Fruit fly (Drosophila melanogaster) S2 (cell line): Measurements from ENCODE around the gene Unr.

ENCODE experiments used
- CG8478 ChIP-seq: fragments of >200 bp; optimal IDR thresholded peaks from 2 replicates; lab custom pipeline; 2018
- CTCF ChIP-seq, 2 experiments: fragments of >200 bp; optimal IDR thresholded peaks; 2 replicates each; lab custom pipeline; 2018

The Unr gene

DNA sequence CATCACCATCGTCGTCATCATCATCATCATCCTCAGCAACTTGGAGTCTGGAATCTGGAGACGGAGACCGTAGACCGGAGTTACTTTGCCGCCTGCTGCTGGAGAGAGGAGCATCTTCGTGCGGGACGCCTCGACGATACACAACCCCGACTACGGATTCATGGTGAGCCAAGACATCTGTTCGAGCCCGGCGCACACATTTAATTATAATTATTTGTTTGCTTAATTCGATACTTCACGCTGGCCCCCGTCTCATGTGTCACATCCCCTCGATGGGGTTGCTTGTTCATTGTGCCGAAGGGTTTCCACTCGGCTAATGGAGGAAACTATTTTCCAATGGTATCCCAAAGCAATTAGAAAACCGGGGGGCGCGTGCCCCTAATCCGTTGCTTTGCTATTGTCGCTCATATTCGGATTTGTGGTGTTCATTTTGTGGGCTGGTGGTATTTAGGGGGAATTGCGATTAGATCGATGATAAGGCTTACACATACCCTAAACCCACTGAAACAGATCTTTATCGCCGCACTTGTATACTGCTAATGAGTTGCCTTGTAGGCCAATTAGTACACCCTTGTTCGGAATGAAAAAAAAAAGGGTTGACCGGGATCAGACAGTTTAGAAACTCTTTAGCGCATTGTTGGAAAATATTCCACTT, 9.9 kb upstream of the Unr start:
- TF ChIP-seq CTCF (optimal IDR thresholded peaks at IDR 0.05; lab: Kevin White, UChicago), result no peak
- TF ChIP-seq CG8478 (lab: Kevin White, UChicago), result no peak

DNA sequence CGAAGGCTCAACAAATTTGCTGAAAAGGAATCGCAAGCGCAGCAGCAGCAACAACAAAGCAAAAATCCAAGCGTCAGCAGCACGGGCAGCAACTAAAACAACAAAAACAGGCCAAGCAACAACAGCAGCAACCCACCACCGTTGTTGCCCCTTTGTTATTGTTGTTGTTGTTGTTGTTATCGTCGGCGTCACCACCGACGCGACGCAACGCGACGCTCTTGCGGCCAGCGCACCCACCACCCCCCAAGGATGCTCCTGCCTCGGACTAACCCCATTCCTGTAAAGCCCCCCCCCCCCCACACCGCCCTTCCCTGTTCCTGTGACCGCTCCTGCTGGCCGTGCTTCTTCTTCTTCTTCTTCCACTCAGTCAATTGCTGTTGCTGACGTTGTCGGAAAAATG, 8.6 kb upstream of the Unr start:
- no peak for TF ChIP-seq CG8478 (lab: Kevin White, UChicago)
- no peak for TF ChIP-seq CTCF (optimal IDR thresholded peaks at IDR 0.05; lab: Kevin White, UChicago)

DNA sequence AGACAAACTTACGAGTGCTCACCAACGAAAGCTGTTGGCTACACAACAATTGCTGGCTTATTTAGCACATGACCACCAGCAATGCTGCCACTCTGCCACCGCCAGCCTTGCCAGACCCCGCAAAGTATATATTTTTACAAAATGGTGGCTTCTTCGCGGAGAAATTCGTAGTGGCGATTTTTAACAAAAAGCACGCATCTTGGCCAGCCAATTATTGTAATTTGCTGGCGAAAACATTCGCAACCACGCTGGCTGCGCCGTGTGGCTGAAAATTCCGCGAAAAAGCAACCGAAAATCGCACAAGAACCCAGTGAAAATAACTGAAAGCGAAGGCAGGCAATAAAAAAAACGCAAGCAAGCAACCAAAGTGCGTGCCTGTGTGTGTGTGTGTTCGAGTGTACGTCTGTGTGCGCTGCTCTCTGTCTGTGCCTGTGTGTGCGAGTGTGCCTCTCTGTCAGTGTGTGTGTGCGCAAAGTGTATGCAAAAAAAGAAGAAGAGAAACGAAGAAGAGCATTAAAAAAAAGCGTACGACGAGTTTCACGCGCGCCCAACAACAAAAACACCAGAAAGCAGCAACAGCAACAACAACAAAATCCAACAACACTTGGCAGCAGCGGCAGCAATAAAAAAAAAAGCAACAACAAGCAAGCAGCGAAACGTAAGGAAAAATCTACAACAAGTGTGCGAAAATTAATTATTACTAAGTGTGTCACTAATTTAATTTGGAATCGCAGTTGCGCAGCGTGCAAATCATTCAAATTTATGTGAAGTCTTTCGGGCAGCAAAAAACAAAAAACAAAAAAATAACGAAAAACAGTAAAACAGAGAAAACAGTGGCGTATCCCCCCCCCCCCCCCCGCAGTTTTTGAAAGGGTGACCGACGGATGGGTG, 7.9 kb upstream of the Unr start, which contains the start of gene Gug:
Gene Gug (plus strand): TSS at position 123 of the 891 bp plus-strand sequence.
- TF ChIP-seq CG8478 (lab: Kevin White, UChicago) (no peak), CTCF (optimal IDR thresholded peaks at IDR 0.05; lab: Kevin White, UChicago) (peak; percentile 27 to 28)

DNA sequence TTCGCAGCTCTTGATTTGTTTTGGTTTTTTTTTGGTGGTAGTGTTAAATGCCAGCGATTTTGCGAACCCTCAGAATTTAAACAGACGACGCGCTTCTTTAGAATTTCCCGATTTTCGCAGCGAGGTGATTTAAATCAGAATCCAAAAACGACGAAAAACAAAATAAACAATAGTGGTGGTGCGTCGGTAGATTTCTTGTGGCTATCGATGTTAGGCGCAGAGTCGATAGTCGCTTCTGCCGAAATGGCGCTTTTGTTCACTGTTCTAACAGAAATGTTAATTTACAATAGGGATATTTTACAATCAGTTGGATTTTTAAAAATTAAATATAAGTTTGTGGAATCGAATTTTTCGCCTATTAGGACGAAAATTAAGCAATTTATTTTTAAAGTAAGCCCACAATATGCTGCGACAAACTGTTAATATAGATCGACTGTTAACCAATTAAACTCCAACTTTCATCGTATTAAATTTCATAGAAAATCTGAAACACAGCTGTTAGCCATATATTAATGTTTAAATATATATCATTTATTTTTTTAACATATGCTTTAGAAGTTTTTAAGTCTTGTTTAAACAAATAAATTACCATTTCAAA, 7.1 kb upstream of the Unr start, which contains the start of gene CG6983:
Gene CG6983 (minus strand): TSS at position 176 of the 598 bp plus-strand sequence.
- TF ChIP-seq CG8478 (lab: Kevin White, UChicago) (no peak), CTCF (optimal IDR thresholded peaks at IDR 0.05; lab: Kevin White, UChicago) (peak in 1 of 2 experiments; percentile 75)

DNA sequence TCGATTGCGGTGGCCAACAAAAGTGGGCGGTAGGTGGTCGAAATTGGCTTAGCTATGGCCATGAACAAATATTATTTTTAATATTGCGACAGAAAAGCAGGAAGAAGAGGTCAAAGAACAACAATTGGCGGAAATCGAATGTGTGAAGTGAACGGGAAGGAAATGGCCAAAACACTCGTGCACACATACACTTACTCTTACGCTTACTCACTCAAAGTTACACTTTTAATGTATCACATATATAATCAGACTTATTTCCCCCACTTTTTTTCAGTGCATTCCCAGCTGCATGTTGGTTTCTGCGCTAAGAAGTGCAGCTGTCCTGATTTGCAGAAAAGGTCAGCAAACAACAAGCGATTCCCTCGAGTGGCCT, 6.3 kb upstream of the Unr start:
- TF ChIP-seq CTCF (optimal IDR thresholded peaks at IDR 0.05; lab: Kevin White, UChicago) (no peak), CG8478 (lab: Kevin White, UChicago) (no peak)

DNA sequence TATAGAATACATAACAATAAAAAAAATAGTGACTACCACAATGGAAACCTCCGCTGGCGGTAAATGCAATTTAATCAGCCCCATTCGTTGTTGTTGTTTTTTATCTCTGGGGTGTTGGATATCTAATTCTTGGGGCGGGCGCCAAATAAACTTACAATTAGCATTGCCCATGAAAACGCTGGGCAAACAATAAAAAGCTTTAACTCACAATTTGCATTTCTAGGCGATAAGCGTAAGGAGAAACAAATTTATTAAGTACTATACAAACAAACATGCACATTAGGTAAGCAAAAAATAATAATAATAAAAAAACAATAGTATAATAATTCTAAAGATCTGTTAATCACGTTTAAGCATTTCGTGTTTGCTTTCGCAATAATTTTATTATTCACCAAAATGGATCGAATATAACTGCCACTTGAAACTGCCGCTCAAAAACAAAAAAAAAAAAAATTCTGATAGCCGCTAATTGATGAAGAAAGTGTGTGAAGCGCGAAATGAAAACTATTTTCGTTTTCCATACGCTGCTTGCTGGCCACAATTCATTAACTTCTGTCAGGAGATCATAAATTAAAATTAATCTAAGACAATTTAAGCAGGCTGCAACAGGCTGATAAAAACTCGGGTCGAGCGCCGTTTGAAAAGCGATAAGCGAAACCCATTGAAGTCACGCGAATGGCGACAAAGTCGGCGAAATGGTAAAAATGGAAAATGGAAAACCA, 5.8 kb upstream of the Unr start:
- TF ChIP-seq CG8478 (lab: Kevin White, UChicago), result no peak
- no peak for TF ChIP-seq CTCF (optimal IDR thresholded peaks at IDR 0.05; lab: Kevin White, UChicago)

DNA sequence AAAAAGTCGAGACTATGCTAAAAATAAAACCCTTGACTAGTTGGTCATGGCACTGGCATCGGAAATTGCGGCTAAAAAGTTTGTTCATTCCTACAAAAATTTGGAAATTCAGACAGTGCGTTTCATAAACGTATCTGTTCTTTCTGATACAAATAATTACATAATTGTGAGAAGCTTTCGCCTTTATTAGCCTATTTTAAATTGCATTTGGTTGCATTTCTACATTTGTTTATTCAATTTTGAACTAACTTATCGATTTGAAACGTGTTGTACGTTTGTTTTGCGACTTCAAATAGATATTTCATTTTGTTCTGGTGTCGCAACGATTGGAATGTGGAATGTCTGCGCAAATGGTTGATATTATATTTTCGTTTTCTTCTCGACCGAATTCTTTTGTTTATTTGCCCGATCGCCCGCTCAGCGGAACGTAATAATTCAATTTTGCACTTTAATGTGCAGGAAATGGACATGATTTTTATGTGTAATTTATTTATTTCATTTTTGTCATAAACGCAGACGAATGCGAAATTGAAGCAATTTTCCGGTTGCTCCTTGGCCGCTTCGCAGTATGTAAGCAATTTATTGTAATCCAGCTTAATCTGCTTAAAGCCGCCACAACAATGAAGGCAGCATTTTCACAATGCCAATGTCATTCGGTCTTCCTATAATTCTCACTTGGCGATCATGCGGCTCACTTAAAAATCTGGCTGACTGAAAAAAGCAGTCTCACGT, 4.0 kb upstream of the Unr start:
- TF ChIP-seq CTCF (optimal IDR thresholded peaks at IDR 0.05; lab: Kevin White, UChicago) (no peak), CG8478 (lab: Kevin White, UChicago) (no peak)

DNA sequence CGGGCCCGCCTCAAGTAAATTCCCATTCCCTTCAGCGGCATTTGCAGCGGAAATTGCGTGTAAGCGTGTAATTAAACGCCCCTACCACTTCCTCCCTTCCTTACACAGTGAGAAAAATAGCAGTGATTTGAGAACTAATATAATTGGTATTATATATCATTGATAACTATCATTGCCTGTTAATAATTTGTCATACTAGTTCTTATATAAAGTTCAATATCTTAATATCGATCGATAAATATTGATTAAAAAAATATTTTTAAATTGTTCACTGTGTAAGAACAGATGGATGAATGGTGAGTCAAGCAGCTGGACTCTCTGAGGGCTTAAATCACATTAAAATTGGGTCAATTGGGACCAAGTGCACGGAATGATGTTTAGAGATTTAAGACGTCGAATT, 2.8 kb upstream of the Unr start:
- TF ChIP-seq CG8478 (lab: Kevin White, UChicago) (no peak), CTCF (optimal IDR thresholded peaks at IDR 0.05; lab: Kevin White, UChicago) (no peak)

DNA sequence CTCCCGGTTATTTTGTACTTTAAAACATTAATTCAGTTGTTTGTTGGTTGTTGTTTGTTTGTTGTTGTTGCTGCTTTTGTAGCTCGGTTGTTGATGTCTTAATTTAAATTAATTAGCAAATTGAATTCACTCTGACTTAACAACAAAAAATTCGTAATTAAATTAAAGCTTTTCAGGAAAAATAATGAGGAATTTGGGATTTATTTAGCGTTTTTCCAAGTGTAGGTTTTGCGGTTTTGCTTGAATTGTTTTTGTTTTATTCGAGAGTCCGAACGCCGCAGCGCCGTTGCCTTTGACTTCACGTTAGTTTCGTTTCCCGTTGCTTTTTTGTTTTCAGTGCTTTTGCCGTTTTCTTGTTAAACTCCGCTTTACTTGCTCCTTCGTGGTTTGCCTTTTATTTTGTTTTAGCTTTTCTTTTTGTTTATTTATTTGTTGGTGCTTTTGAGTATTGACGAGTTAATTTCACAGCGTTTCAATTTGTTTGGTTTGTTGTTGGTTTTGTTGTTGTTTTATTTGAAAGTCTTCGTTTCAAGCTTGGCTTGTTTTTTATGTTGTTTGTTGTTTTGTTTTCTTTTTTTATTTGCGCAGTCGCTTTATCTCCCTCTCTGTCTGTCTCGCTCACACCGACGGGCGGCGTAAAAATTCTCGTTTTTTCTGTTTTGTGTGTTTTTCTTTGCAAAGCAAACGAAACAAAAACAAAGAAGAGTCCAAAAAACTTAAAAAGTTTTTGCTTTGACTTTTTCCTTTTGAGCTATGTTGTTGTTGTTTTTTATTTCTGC, 1.2 kb downstream of the Unr start:
- no peak for TF ChIP-seq CTCF (optimal IDR thresholded peaks at IDR 0.05; lab: Kevin White, UChicago)
- TF ChIP-seq CG8478 (lab: Kevin White, UChicago), result no peak

DNA sequence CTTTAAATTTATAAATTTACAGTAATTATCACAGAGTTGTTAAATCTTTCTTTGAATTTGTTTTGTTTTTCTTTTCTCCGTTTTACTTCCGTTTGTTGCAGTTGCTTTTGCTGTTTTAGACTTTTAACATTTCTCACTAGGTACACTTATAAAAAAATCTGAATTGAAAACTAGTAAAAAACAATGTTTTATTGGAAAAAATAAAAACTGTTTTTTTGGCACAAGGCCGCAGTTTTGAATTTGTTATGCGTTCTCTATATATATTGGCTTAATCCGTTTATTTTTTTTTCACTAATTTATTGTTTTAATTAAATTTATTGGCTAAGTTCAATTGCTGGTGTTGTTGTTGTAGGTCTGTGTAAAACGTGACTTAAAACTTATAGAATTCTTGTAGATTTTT, 2.1 kb downstream of the Unr start:
- TF ChIP-seq CTCF (optimal IDR thresholded peaks at IDR 0.05; lab: Kevin White, UChicago) (no peak), CG8478 (lab: Kevin White, UChicago) (no peak)

DNA sequence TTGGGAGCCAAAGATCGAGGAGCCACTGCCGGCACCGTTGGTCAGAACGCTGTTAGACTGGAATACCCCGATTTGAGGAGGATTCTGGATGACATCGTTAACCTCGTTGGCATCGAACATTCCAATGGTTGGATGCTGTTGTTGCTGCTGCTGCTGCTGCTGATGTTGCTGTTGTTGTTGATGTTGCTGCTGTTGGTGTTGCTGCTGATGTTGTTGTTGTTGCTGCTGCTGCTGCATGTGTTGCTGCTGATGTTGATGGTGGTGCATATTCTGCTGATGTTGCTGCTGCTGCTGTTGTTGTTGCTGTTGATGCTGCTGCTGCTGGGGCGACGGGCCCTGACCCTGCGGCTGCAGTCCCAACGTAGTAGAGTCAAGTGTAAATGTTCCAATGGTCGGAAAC, 4.6 kb downstream of the Unr start:
- TF ChIP-seq CG8478 (lab: Kevin White, UChicago) (no peak), CTCF (optimal IDR thresholded peaks at IDR 0.05; lab: Kevin White, UChicago) (no peak)

DNA sequence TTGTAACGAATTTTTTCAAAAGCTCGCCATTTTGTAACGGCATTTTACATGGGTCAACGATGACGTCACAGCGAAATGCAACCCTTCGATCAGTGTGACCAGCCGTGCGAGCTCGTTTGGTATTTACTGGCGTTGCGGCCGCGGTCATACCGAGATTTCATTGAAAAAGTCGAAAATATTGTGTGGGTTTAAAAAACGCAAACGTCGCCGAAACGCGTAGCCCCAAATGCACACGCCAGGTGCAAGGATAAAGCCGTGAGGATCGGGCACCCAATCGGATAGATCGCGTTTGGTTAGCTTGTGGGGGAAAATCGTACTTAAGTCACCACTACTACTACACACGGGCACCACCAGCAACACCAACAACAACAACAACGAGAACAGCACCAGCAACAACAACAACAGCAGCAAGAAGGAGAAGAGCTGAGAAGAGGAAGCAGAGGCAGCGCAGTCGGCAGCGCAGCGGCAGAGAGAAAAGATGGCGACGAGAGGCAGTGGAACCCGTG, 17.3 kb downstream of the Unr start, which contains the start of gene Cbl:
Gene Cbl (plus strand): TSS at position 124 of the 506 bp plus-strand sequence.
- TF ChIP-seq CG8478 (lab: Kevin White, UChicago) (no peak), CTCF (optimal IDR thresholded peaks at IDR 0.05; lab: Kevin White, UChicago) (peak in 1 of 2 experiments; percentile 28)

DNA sequence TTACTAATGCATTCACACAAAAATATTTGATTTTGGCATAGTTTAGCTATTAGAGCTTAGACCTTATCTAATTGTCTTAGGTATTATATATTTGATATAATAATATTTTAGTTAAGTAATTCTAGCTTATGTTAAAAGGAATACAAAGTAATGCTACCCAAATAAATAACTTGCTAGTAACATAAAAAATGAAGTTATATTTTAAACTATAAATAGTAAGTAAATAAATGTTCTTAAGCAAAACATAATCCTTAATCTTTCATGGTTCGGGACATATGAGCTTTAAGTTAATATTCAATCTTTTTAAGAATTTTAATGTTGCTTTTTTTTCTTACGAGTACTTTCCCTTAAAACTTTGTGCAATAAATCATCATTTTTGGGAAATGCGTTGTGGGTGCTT, 19.0 kb downstream of the Unr start:
- no peak for TF ChIP-seq CG8478 (lab: Kevin White, UChicago)
- no peak for TF ChIP-seq CTCF (optimal IDR thresholded peaks at IDR 0.05; lab: Kevin White, UChicago)
